Worm (Caenorhabditis elegans) whole organism, midembryonic: ENCODE measurements around the gene mct-4.

Experiments
- T22C8.4 ChIP-seq: fragments of 200-800 bp; sonication (Bioruptor generic); IDR thresholded peaks from 2 replicates; pipeline ENCODE4 v1.3.6; 2022; ENCODE audit warnings: missing genetic modification characterization, missing compliant biosample characterization
- flt-1 ChIP-seq: fragments of 200-800 bp; sonication (Bioruptor generic); IDR thresholded peaks from 2 replicates; pipeline ENCODE4 v1.3.6; 2022; ENCODE audit warnings: missing genetic modification characterization, missing compliant biosample characterization
- med-1 ChIP-seq: sonication (generic microtip); optimal IDR thresholded peaks from 2 replicates; lab custom pipeline; 2017; ENCODE audit warnings: missing genetic modification characterization, mild to moderate bottlenecking, missing compliant biosample characterization, antibody characterized with exemption, missing genetic modification reagents; ENCODE audit not compliant: insufficient read depth
- tab-1 ChIP-seq: fragments of 200-800 bp; sonication (Bioruptor generic); IDR thresholded peaks from 2 replicates; pipeline ENCODE4 v1.3.6; 2022; ENCODE audit warnings: missing genetic modification characterization, missing compliant biosample characterization
- ztf-23 ChIP-seq: fragments of 200-800 bp; sonication (Bioruptor generic); IDR thresholded peaks from 2 replicates; pipeline ENCODE4 v1.3.6; 2022; ENCODE audit warnings: missing genetic modification reagents, missing genetic modification characterization, missing compliant biosample characterization
- ztf-29 ChIP-seq: fragments of 200-800 bp; sonication (Bioruptor generic); IDR thresholded peaks from 2 replicates; pipeline ENCODE4 v1.3.6; 2022; ENCODE audit warnings: missing genetic modification reagents, missing genetic modification characterization, missing compliant biosample characterization

ce11 chrX:4978103-4978502 is 48.5 kb upstream of the mct-4 start:
- TF ChIP-seq flt-1 (GFP tag; lab: Robert Waterston, UW) (0 out of 2 replicates have a peak, but pooled peaks have one; percentile 5), T22C8.4 (GFP tag; lab: Robert Waterston, UW) (no peak), med-1 (GFP tag; lab: Kevin White, UChicago) (no peak), ztf-23 (GFP tag; lab: Robert Waterston, UW) (no peak), tab-1 (GFP tag; lab: Robert Waterston, UW) (no peak), ztf-29 (GFP tag; lab: Robert Waterston, UW) (no peak)
